Fruit fly (Drosophila melanogaster) whole organism, embryonic: ENCODE results near the gene L2HGDH.

ENCODE experiments used
- Adf1 ChIP-seq: fragments of 200-800 bp; sonication (Bioruptor generic); IDR thresholded peaks from 2 replicates; pipeline ENCODE4 v1.3.6; 2022; ENCODE audit warnings: missing biosample characterization, missing genetic modification characterization
- Atf-2 ChIP-seq: fragments of 200-800 bp; sonication (Bioruptor generic); optimal IDR thresholded peaks from 2 replicates; lab custom pipeline; 2016; ENCODE audit warnings: missing biosample characterization, missing genetic modification characterization
- B-H2 ChIP-seq: fragments of 200-800 bp; sonication (Bioruptor generic); optimal IDR thresholded peaks from 2 replicates; lab custom pipeline; 2018; ENCODE audit warnings: missing biosample characterization, mild to moderate bottlenecking, missing genetic modification characterization
- BEAF-32 ChIP-seq: fragments of 200-800 bp; sonication (Bioruptor generic); optimal IDR thresholded peaks from 3 replicates; lab custom pipeline; 2017; ENCODE audit warnings: missing biosample characterization, missing genetic modification characterization, mild to moderate bottlenecking, moderate library complexity, missing genetic modification reagents
- CG10267 ChIP-seq: fragments of 200-800 bp; sonication (Bioruptor generic); optimal IDR thresholded peaks from 2 replicates; lab custom pipeline; 2018; ENCODE audit warnings: missing biosample characterization, mild to moderate bottlenecking, missing genetic modification characterization, moderate library complexity
- CG12155 ChIP-seq: fragments of 200-800 bp; sonication (Bioruptor generic); optimal IDR thresholded peaks from 3 replicates; lab custom pipeline; 2016; ENCODE audit warnings: missing biosample characterization, missing genetic modification characterization
- CG12299 ChIP-seq: fragments of 200-800 bp; sonication (Bioruptor generic); optimal IDR thresholded peaks from 2 replicates; lab custom pipeline; 2018; ENCODE audit warnings: missing biosample characterization, mild to moderate bottlenecking, missing genetic modification characterization
- CG12769 ChIP-seq: fragments of 200-800 bp; sonication (Bioruptor generic); optimal IDR thresholded peaks from 2 replicates; lab custom pipeline; 2019; ENCODE audit warnings: missing biosample characterization, mild to moderate bottlenecking, missing genetic modification characterization, moderate library complexity
- CG14710 ChIP-seq: fragments of 200-800 bp; sonication (Bioruptor generic); optimal IDR thresholded peaks from 3 replicates; lab custom pipeline; 2019; ENCODE audit warnings: missing biosample characterization, mild to moderate bottlenecking, missing genetic modification characterization, moderate library complexity
- CG15073 ChIP-seq: fragments of 200-800 bp; sonication (Bioruptor generic); optimal IDR thresholded peaks from 2 replicates; lab custom pipeline; 2016; ENCODE audit warnings: missing biosample characterization, missing genetic modification characterization
- CG15269 ChIP-seq: fragments of 200-800 bp; sonication (Bioruptor generic); optimal IDR thresholded peaks from 2 replicates; lab custom pipeline; 2018; ENCODE audit warnings: missing biosample characterization, mild to moderate bottlenecking, missing genetic modification characterization, moderate library complexity
- CG17186 ChIP-seq: fragments of 200-800 bp; sonication (Bioruptor generic); optimal IDR thresholded peaks from 3 replicates; lab custom pipeline; 2017; ENCODE audit warnings: missing biosample characterization, missing genetic modification reagents, missing genetic modification characterization
- CG18599 ChIP-seq: fragments of 200-800 bp; sonication (Bioruptor generic); optimal IDR thresholded peaks from 3 replicates; lab custom pipeline; 2017; ENCODE audit warnings: missing biosample characterization, missing genetic modification characterization, mild to moderate bottlenecking, moderate library complexity, missing genetic modification reagents
- CG2712 ChIP-seq: fragments of 200-800 bp; optimal IDR thresholded peaks from 3 replicates; lab custom pipeline; 2019; ENCODE audit warnings: missing biosample characterization, mild to moderate bottlenecking, missing genetic modification characterization, moderate library complexity
- CG30431 ChIP-seq: fragments of 200-800 bp; sonication (Bioruptor generic); optimal IDR thresholded peaks from 2 replicates; lab custom pipeline; 2017; ENCODE audit warnings: missing biosample characterization, missing genetic modification characterization
- CG6654 ChIP-seq: fragments of 200-800 bp; sonication (Bioruptor generic); optimal IDR thresholded peaks from 2 replicates; lab custom pipeline; 2017; ENCODE audit warnings: missing biosample characterization, mild to moderate bottlenecking, missing genetic modification characterization
- CG7928 ChIP-seq: fragments of 200-800 bp; sonication (Bioruptor generic); optimal IDR thresholded peaks from 2 replicates; lab custom pipeline; 2017; ENCODE audit warnings: missing biosample characterization, mild to moderate bottlenecking, missing genetic modification characterization
- CG9437 ChIP-seq: fragments of 200-800 bp; sonication (Bioruptor generic); optimal IDR thresholded peaks from 2 replicates; lab custom pipeline; 2018; ENCODE audit warnings: missing biosample characterization, mild to moderate bottlenecking, missing genetic modification characterization
- CG9932 ChIP-seq: fragments of 200-800 bp; sonication (Bioruptor generic); IDR thresholded peaks from 2 replicates; pipeline ENCODE4 v1.3.6; 2022; ENCODE audit warnings: missing biosample characterization, missing genetic modification characterization
- CTCF ChIP-seq: fragments of 200-800 bp; sonication (Bioruptor generic); optimal IDR thresholded peaks from 2 replicates; lab custom pipeline; 2017; ENCODE audit warnings: missing biosample characterization, mild to moderate bottlenecking, missing genetic modification characterization, moderate library complexity
- Dbx ChIP-seq: fragments of 200-800 bp; sonication (Bioruptor generic); IDR thresholded peaks from 3 replicates; pipeline ENCODE4 v1.3.6; 2022; ENCODE audit warnings: missing biosample characterization, missing genetic modification characterization
- GATAe ChIP-seq: fragments of 200-800 bp; sonication (Bioruptor generic); conservative IDR thresholded peaks from 2 replicates; pipeline ENCODE4 v1.3.6; 2022; ENCODE audit warnings: missing biosample characterization, missing genetic modification characterization
- Lim3 ChIP-seq: fragments of 200-800 bp; sonication (Bioruptor generic); IDR thresholded peaks from 2 replicates; pipeline ENCODE4 v1.3.6; 2022; ENCODE audit warnings: missing biosample characterization, missing genetic modification characterization
- MESR4 ChIP-seq: fragments of 200-800 bp; sonication (Bioruptor generic); optimal IDR thresholded peaks from 2 replicates; lab custom pipeline; 2018; ENCODE audit warnings: missing biosample characterization, mild to moderate bottlenecking, missing genetic modification characterization, moderate library complexity
- Pdp1 ChIP-seq, 2 experiments: fragments of 200-800 bp; sonication (Bioruptor generic); optimal IDR thresholded peaks; 3 replicates each; lab custom pipeline; 2016; ENCODE audit warnings: missing biosample characterization in 2 of 2, missing genetic modification characterization in 2 of 2, mild to moderate bottlenecking in 1 of 2, moderate library complexity in 1 of 2
- Poxn ChIP-seq: fragments of 200-800 bp; sonication (Bioruptor generic); IDR thresholded peaks from 2 replicates; pipeline ENCODE4 v1.3.6; 2022; ENCODE audit warnings: missing biosample characterization, missing genetic modification characterization
- Rfx ChIP-seq: fragments of 200-800 bp; sonication (Bioruptor generic); IDR thresholded peaks from 2 replicates; pipeline ENCODE4 v1.3.6; 2022; ENCODE audit warnings: missing biosample characterization, missing genetic modification characterization
- Scr ChIP-seq: fragments of 200-800 bp; sonication (Bioruptor generic); IDR thresholded peaks from 2 replicates; pipeline ENCODE4 v1.3.6; 2022; ENCODE audit warnings: missing biosample characterization, missing genetic modification characterization; ENCODE audit not compliant: partially characterized antibody
- Taf1 ChIP-seq: fragments of 200-800 bp; sonication (Bioruptor generic); IDR thresholded peaks from 2 replicates; pipeline ENCODE4 v1.3.6; 2022; ENCODE audit warnings: missing biosample characterization, missing genetic modification characterization
- Vsx1 ChIP-seq: fragments of 200-800 bp; sonication (Bioruptor generic); optimal IDR thresholded peaks from 2 replicates; lab custom pipeline; 2017; ENCODE audit warnings: missing biosample characterization, mild to moderate bottlenecking, missing genetic modification characterization, missing genetic modification reagents
- Xbp1 ChIP-seq: fragments of 200-800 bp; sonication (Bioruptor generic); optimal IDR thresholded peaks from 3 replicates; lab custom pipeline; 2016; ENCODE audit warnings: missing biosample characterization, mild to moderate bottlenecking, missing genetic modification characterization
- bab2 ChIP-seq: fragments of 200-800 bp; sonication (Bioruptor generic); optimal IDR thresholded peaks from 2 replicates; lab custom pipeline; 2016; ENCODE audit warnings: missing biosample characterization, missing genetic modification characterization
- chif ChIP-seq, 2 experiments: fragments of 200-800 bp; sonication (Bioruptor generic); optimal IDR thresholded peaks; 3 replicates each; lab custom pipeline; 2016; ENCODE audit warnings: missing biosample characterization in 2 of 2, missing genetic modification characterization in 2 of 2
- chinmo ChIP-seq: fragments of 200-800 bp; sonication (Bioruptor generic); IDR thresholded peaks from 4 replicates; pipeline ENCODE4 v1.3.6; 2022; ENCODE audit warnings: missing biosample characterization, missing genetic modification characterization; ENCODE audit not compliant: partially characterized antibody
- ci ChIP-seq: fragments of 200-800 bp; sonication (Bioruptor generic); IDR thresholded peaks from 3 replicates; pipeline ENCODE4 v1.3.6; 2022; ENCODE audit warnings: missing biosample characterization, missing genetic modification characterization
- crol ChIP-seq: fragments of 200-800 bp; sonication (Bioruptor generic); IDR thresholded peaks from 2 replicates; pipeline ENCODE4 v1.3.6; 2022; ENCODE audit warnings: missing biosample characterization, missing genetic modification characterization
- disco-r ChIP-seq: fragments of 200-800 bp; sonication (Bioruptor generic); optimal IDR thresholded peaks from 2 replicates; lab custom pipeline; 2016; ENCODE audit warnings: missing biosample characterization, missing genetic modification characterization
- dmrt11E ChIP-seq: fragments of 200-800 bp; sonication (Bioruptor generic); optimal IDR thresholded peaks from 3 replicates; lab custom pipeline; 2018; ENCODE audit warnings: missing biosample characterization, mild to moderate bottlenecking, missing genetic modification characterization, moderate library complexity
- dysf ChIP-seq: fragments of 200-800 bp; sonication (Bioruptor generic); IDR thresholded peaks from 3 replicates; pipeline ENCODE4 v1.3.6; 2022; ENCODE audit warnings: missing biosample characterization, missing genetic modification characterization
- exex ChIP-seq: fragments of 200-800 bp; sonication (Bioruptor generic); optimal IDR thresholded peaks from 4 replicates; lab custom pipeline; 2018; ENCODE audit warnings: missing biosample characterization, mild to moderate bottlenecking, missing genetic modification characterization, moderate library complexity
- kni ChIP-seq: fragments of 200-800 bp; sonication (Bioruptor generic); optimal IDR thresholded peaks from 3 replicates; lab custom pipeline; 2017; ENCODE audit warnings: mild to moderate bottlenecking, missing biosample characterization, missing genetic modification reagents, missing genetic modification characterization
- odd ChIP-seq: fragments of 200-800 bp; sonication (Bioruptor generic); optimal IDR thresholded peaks from 2 replicates; lab custom pipeline; 2017; ENCODE audit warnings: missing biosample characterization, mild to moderate bottlenecking, missing genetic modification characterization
- peb ChIP-seq: fragments of 200-800 bp; sonication (Bioruptor generic); IDR thresholded peaks from 2 replicates; pipeline ENCODE4 v1.3.6; 2022; ENCODE audit warnings: missing biosample characterization, missing genetic modification characterization
- pnt ChIP-seq: fragments of 200-800 bp; sonication (Bioruptor generic); optimal IDR thresholded peaks from 3 replicates; lab custom pipeline; 2016; ENCODE audit warnings: missing biosample characterization, missing genetic modification characterization
- sd ChIP-seq: fragments of 200-800 bp; sonication (Bioruptor generic); optimal IDR thresholded peaks from 3 replicates; lab custom pipeline; 2018; ENCODE audit warnings: missing biosample characterization, mild to moderate bottlenecking, missing genetic modification characterization, moderate library complexity
- ttk ChIP-seq: fragments of 200-800 bp; sonication (Bioruptor generic); IDR thresholded peaks from 2 replicates; pipeline ENCODE4 v2.1.2; 2022; ENCODE audit warnings: missing biosample characterization, missing genetic modification characterization
- zen2 ChIP-seq: fragments of 200-800 bp; sonication (Bioruptor generic); IDR thresholded peaks from 3 replicates; pipeline ENCODE4 v1.3.6; 2022; ENCODE audit warnings: missing biosample characterization, missing genetic modification characterization; ENCODE audit not compliant: partially characterized antibody
- zfh1 ChIP-seq: fragments of 200-800 bp; sonication (Bioruptor generic); IDR thresholded peaks from 3 replicates; pipeline ENCODE4 v1.3.6; 2022; ENCODE audit warnings: missing biosample characterization, missing genetic modification characterization

L2HGDH gene

dm6 chr2L:18987078-18987895, 13.0 kb upstream of the L2HGDH start, which contains the start of the genes Swip-1 and EMC5 (continued):
- TF ChIP-seq bab2 (GFP tag; lab: Kevin White, UChicago) (no peak), Pdp1 (GFP tag; optimal IDR thresholded peaks at IDR 0.05; lab: Kevin White, UChicago) (peak in 1 of 2 experiments; percentile 19), kni (GFP tag; lab: Kevin White, UChicago) (no peak), Taf1 (GFP tag; lab: Robert Waterston, UW) (0 out of 2 replicates have a peak, but pooled peaks have one; percentile 5), CG15073 (GFP tag; lab: Kevin White, UChicago) (no peak), BEAF-32 (peak; percentile 74), GATAe (GFP tag; lab: Robert Waterston, UW) (no peak), peb (no peak), B-H2 (GFP tag; lab: Kevin White, UChicago) (peak; percentile 66), Dbx (GFP tag; lab: Robert Waterston, UW) (peak; percentile 69), CG12155 (GFP tag; lab: Kevin White, UChicago) (peak; percentile 38), CG9437 (GFP tag; lab: Kevin White, UChicago) (peak; percentile 58), CG14710 (peak; percentile 82), crol (GFP tag; lab: Robert Waterston, UW) (0 out of 2 replicates have a peak, but pooled peaks have one; percentile 13), CG10267 (tag; lab: Kevin White, UChicago) (peak; percentile 75), dmrt11E (tag; lab: Kevin White, UChicago) (peak; percentile 68), pnt (no peak), Rfx (GFP tag; lab: Robert Waterston, UW) (peak; percentile 78), CTCF (no peak), zen2 (GFP tag; lab: Robert Waterston, UW) (0 out of 3 replicates have a peak, but pooled peaks have one; percentile 16), CG2712 (peak; percentile 80), CG7928 (peak; percentile 33), CG12299 (peak; percentile 27), Scr (GFP tag; lab: Robert Waterston, UW) (peak; percentile 71), exex (tag; lab: Kevin White, UChicago) (peak; percentile 24), CG12769 (no peak), CG17186 (peak; percentile 28), Poxn (GFP tag; lab: Robert Waterston, UW) (0 out of 2 replicates have a peak, but pooled peaks have one; percentile 10), dysf (GFP tag; lab: Robert Waterston, UW) (peak; percentile 73), CG15269 (tag; lab: Kevin White, UChicago) (peak; percentile 66), zfh1 (peak; percentile 60), ci (GFP tag; lab: Robert Waterston, UW) (peak; percentile 73; the same call in 2 of the 3 replicates), Xbp1 (peak; percentile 73), chif (GFP tag; optimal IDR thresholded peaks at IDR 0.05; lab: Kevin White, UChicago) (no peak), Adf1 (no peak), Vsx1 (GFP tag; lab: Kevin White, UChicago) (peak; percentile 45), CG6654 (GFP tag; lab: Kevin White, UChicago) (no peak), sd (tag; lab: Kevin White, UChicago) (peak; percentile 60), Atf-2 (no peak), odd (no peak), chinmo (0 out of 4 replicates have a peak, but pooled peaks have one; percentile 17), CG30431 (GFP tag; lab: Kevin White, UChicago) (no peak), disco-r (GFP tag; lab: Kevin White, UChicago) (no peak), CG18599 (peak; percentile 47), ttk (GFP tag; lab: Robert Waterston, UW) (no peak), MESR4 (GFP tag; lab: Kevin White, UChicago) (peak; percentile 73), CG9932 (GFP tag; lab: Robert Waterston, UW) (peak; percentile 87), Lim3 (GFP tag; lab: Robert Waterston, UW) (no peak)
